Fruit fly (Drosophila melanogaster) whole organism, embryonic: ENCODE measurements around the gene Noc3.

ENCODE experiments used
- Ada2b ChIP-seq: fragments of 200-800 bp; sonication (Bioruptor generic); IDR thresholded peaks from 2 replicates; pipeline ENCODE4 v1.3.6; 2022; ENCODE audit warnings: missing biosample characterization, missing genetic modification characterization
- C15 ChIP-seq: fragments of 200-800 bp; sonication (Bioruptor generic); IDR thresholded peaks from 3 replicates; pipeline ENCODE4 v1.3.6; 2022; ENCODE audit warnings: missing biosample characterization, missing genetic modification characterization
- CG1024 ChIP-seq: fragments of 200-800 bp; sonication (Bioruptor generic); IDR thresholded peaks from 2 replicates; pipeline ENCODE4 v1.3.6; 2022; ENCODE audit warnings: missing biosample characterization, missing genetic modification characterization
- CG12236 ChIP-seq: fragments of 200-800 bp; sonication (Bioruptor generic); optimal IDR thresholded peaks from 2 replicates; lab custom pipeline; 2016; ENCODE audit warnings: missing biosample characterization, missing genetic modification characterization
- CG12659 ChIP-seq: fragments of 200-800 bp; sonication (Bioruptor generic); optimal IDR thresholded peaks from 3 replicates; lab custom pipeline; 2017; ENCODE audit warnings: mild to moderate bottlenecking, missing biosample characterization, missing genetic modification reagents, missing genetic modification characterization
- CG12769 ChIP-seq: fragments of 200-800 bp; sonication (Bioruptor generic); optimal IDR thresholded peaks from 2 replicates; lab custom pipeline; 2019; ENCODE audit warnings: missing biosample characterization, mild to moderate bottlenecking, missing genetic modification characterization, moderate library complexity
- CG12942 ChIP-seq: fragments of 200-800 bp; sonication (Bioruptor generic); optimal IDR thresholded peaks from 3 replicates; lab custom pipeline; 2016; ENCODE audit warnings: missing biosample characterization, missing genetic modification characterization
- CG14710 ChIP-seq: fragments of 200-800 bp; sonication (Bioruptor generic); optimal IDR thresholded peaks from 3 replicates; lab custom pipeline; 2019; ENCODE audit warnings: missing biosample characterization, mild to moderate bottlenecking, missing genetic modification characterization, moderate library complexity
- CG1647 ChIP-seq: fragments of 200-800 bp; sonication (Bioruptor generic); optimal IDR thresholded peaks from 3 replicates; lab custom pipeline; 2016; ENCODE audit warnings: missing biosample characterization, missing genetic modification characterization
- CG18599 ChIP-seq: fragments of 200-800 bp; sonication (Bioruptor generic); optimal IDR thresholded peaks from 3 replicates; lab custom pipeline; 2017; ENCODE audit warnings: missing biosample characterization, missing genetic modification characterization, mild to moderate bottlenecking, moderate library complexity, missing genetic modification reagents
- CG2889 ChIP-seq: fragments of 200-800 bp; sonication (Bioruptor generic); IDR thresholded peaks from 3 replicates; pipeline ENCODE4 v1.3.6; 2022; ENCODE audit warnings: missing biosample characterization, missing genetic modification characterization
- CG31224 ChIP-seq: fragments of 200-800 bp; sonication (Bioruptor generic); IDR thresholded peaks from 2 replicates; pipeline ENCODE4 v1.3.6; 2022; ENCODE audit warnings: missing biosample characterization, missing genetic modification characterization
- CG32532 ChIP-seq: fragments of 200-800 bp; sonication (Bioruptor generic); IDR thresholded peaks from 2 replicates; pipeline ENCODE4 v1.3.6; 2022; ENCODE audit warnings: missing biosample characterization, missing genetic modification characterization
- CG3281 ChIP-seq: fragments of 200-800 bp; sonication (Bioruptor generic); optimal IDR thresholded peaks from 3 replicates; lab custom pipeline; 2017; ENCODE audit warnings: missing biosample characterization, mild to moderate bottlenecking, missing genetic modification characterization
- CG33213 ChIP-seq: fragments of 200-800 bp; sonication (Bioruptor generic); optimal IDR thresholded peaks from 3 replicates; lab custom pipeline; 2016; ENCODE audit warnings: missing biosample characterization, missing genetic modification characterization
- CG34376 ChIP-seq: fragments of 200-800 bp; sonication (Bioruptor generic); optimal IDR thresholded peaks from 2 replicates; lab custom pipeline; 2018; ENCODE audit warnings: missing biosample characterization, mild to moderate bottlenecking, missing genetic modification characterization
- CG6654 ChIP-seq: fragments of 200-800 bp; sonication (Bioruptor generic); optimal IDR thresholded peaks from 2 replicates; lab custom pipeline; 2017; ENCODE audit warnings: missing biosample characterization, mild to moderate bottlenecking, missing genetic modification characterization
- CG6765 ChIP-seq: fragments of 200-800 bp; sonication (Bioruptor generic); optimal IDR thresholded peaks from 3 replicates; lab custom pipeline; 2017; ENCODE audit warnings: missing biosample characterization, mild to moderate bottlenecking, missing genetic modification characterization
- CG8281 ChIP-seq: fragments of 200-800 bp; sonication (Bioruptor generic); optimal IDR thresholded peaks from 2 replicates; lab custom pipeline; 2018; ENCODE audit warnings: missing biosample characterization, mild to moderate bottlenecking, missing genetic modification characterization, moderate library complexity
- CG8388 ChIP-seq: fragments of 200-800 bp; sonication (Bioruptor generic); optimal IDR thresholded peaks from 2 replicates; lab custom pipeline; 2019; ENCODE audit warnings: missing biosample characterization, mild to moderate bottlenecking, missing genetic modification characterization, moderate library complexity
- CG9932 ChIP-seq: fragments of 200-800 bp; sonication (Bioruptor generic); IDR thresholded peaks from 2 replicates; pipeline ENCODE4 v1.3.6; 2022; ENCODE audit warnings: missing biosample characterization, missing genetic modification characterization
- CTCF ChIP-seq: fragments of 200-800 bp; sonication (Bioruptor generic); optimal IDR thresholded peaks from 2 replicates; lab custom pipeline; 2017; ENCODE audit warnings: missing biosample characterization, mild to moderate bottlenecking, missing genetic modification characterization, moderate library complexity
- Dad ChIP-seq: fragments of 200-800 bp; sonication (Bioruptor generic); optimal IDR thresholded peaks from 3 replicates; lab custom pipeline; 2016; ENCODE audit warnings: missing biosample characterization, missing genetic modification characterization
- Doc2 ChIP-seq: fragments of 200-800 bp; sonication (Bioruptor generic); IDR thresholded peaks from 2 replicates; pipeline ENCODE4 v1.3.6; 2022; ENCODE audit warnings: missing biosample characterization, missing genetic modification characterization
- GATAe ChIP-seq: fragments of 200-800 bp; sonication (Bioruptor generic); conservative IDR thresholded peaks from 2 replicates; pipeline ENCODE4 v1.3.6; 2022; ENCODE audit warnings: missing biosample characterization, missing genetic modification characterization
- Hey ChIP-seq: fragments of 200-800 bp; sonication (Bioruptor generic); optimal IDR thresholded peaks from 3 replicates; lab custom pipeline; 2018; ENCODE audit warnings: missing biosample characterization, mild to moderate bottlenecking, missing genetic modification characterization
- Hr3 ChIP-seq: fragments of 200-800 bp; sonication (Bioruptor generic); optimal IDR thresholded peaks from 3 replicates; lab custom pipeline; 2016; ENCODE audit warnings: missing biosample characterization, missing genetic modification characterization
- Hr78 ChIP-seq, 2 experiments: fragments of 200-800 bp in 1 of 2; fragments of >200 bp in 1 of 2; sonication (Bioruptor generic) in 1 of 2; optimal IDR thresholded peaks; 2 replicates each; lab custom pipeline; 2017 to 2019; ENCODE audit warnings: missing biosample characterization in 2 of 2, missing genetic modification characterization in 2 of 2, mild to moderate bottlenecking in 1 of 2, moderate library complexity in 1 of 2
- MTF-1 ChIP-seq: fragments of 200-800 bp; sonication (Bioruptor generic); optimal IDR thresholded peaks from 2 replicates; lab custom pipeline; 2018; ENCODE audit warnings: missing biosample characterization, mild to moderate bottlenecking, missing genetic modification characterization, borderline replicate concordance
- Myb ChIP-seq: fragments of 200-800 bp; sonication (Bioruptor generic); optimal IDR thresholded peaks from 2 replicates; lab custom pipeline; 2016; ENCODE audit warnings: missing biosample characterization, missing genetic modification characterization
- NK7.1 ChIP-seq: fragments of 200-800 bp; sonication (Bioruptor generic); optimal IDR thresholded peaks from 3 replicates; lab custom pipeline; 2016; ENCODE audit warnings: missing biosample characterization, missing genetic modification characterization
- Sox102F ChIP-seq: fragments of 200-800 bp; sonication (Bioruptor generic); optimal IDR thresholded peaks from 2 replicates; lab custom pipeline; 2018; ENCODE audit warnings: missing biosample characterization, mild to moderate bottlenecking, missing genetic modification characterization, moderate library complexity
- Tbp ChIP-seq: fragments of >200 bp; optimal IDR thresholded peaks from 2 replicates; lab custom pipeline; 2018; ENCODE audit warnings: missing biosample characterization, missing genetic modification characterization
- ase ChIP-seq: fragments of 200-800 bp; sonication (Bioruptor generic); IDR thresholded peaks from 3 replicates; pipeline ENCODE4 v1.3.6; 2022; ENCODE audit warnings: missing biosample characterization, missing genetic modification characterization
- cas ChIP-seq: fragments of 200-800 bp; sonication (Bioruptor generic); IDR thresholded peaks from 2 replicates; pipeline ENCODE4 v1.3.6; 2022; ENCODE audit warnings: missing biosample characterization, missing genetic modification characterization
- chm ChIP-seq: fragments of 200-800 bp; sonication (Bioruptor generic); IDR thresholded peaks from 2 replicates; pipeline ENCODE4 v1.3.6; 2022; ENCODE audit warnings: missing biosample characterization, missing genetic modification characterization
- ci ChIP-seq: fragments of 200-800 bp; sonication (Bioruptor generic); IDR thresholded peaks from 3 replicates; pipeline ENCODE4 v1.3.6; 2022; ENCODE audit warnings: missing biosample characterization, missing genetic modification characterization
- dmrt99B ChIP-seq: fragments of 200-800 bp; sonication (Bioruptor generic); optimal IDR thresholded peaks from 2 replicates; lab custom pipeline; 2018; ENCODE audit warnings: missing biosample characterization, mild to moderate bottlenecking, missing genetic modification characterization, moderate library complexity
- dpn ChIP-seq, 2 experiments: fragments of 200-800 bp; sonication (Bioruptor generic); optimal IDR thresholded peaks; 3 replicates each; lab custom pipeline; 2016; ENCODE audit warnings: missing biosample characterization in 2 of 2, missing genetic modification characterization in 2 of 2
- en ChIP-seq: fragments of 200-800 bp; sonication (Bioruptor generic); optimal IDR thresholded peaks from 2 replicates; lab custom pipeline; 2016; ENCODE audit warnings: missing biosample characterization, missing genetic modification characterization
- eyg ChIP-seq: fragments of 200-800 bp; sonication (Bioruptor generic); optimal IDR thresholded peaks from 3 replicates; lab custom pipeline; 2016; ENCODE audit warnings: missing biosample characterization, missing genetic modification characterization
- fu2 ChIP-seq: fragments of 200-800 bp; sonication (Bioruptor generic); optimal IDR thresholded peaks from 2 replicates; lab custom pipeline; 2016; ENCODE audit warnings: missing biosample characterization, missing genetic modification characterization
- gce ChIP-seq: fragments of 200-800 bp; sonication (Bioruptor generic); IDR thresholded peaks from 3 replicates; pipeline ENCODE4 v1.3.6; 2022; ENCODE audit warnings: missing biosample characterization, missing genetic modification characterization
- insv ChIP-seq, 2 experiments: fragments of 200-800 bp; sonication (Bioruptor generic); optimal IDR thresholded peaks; 3 replicates each; lab custom pipeline; 2016 to 2018; ENCODE audit warnings: missing biosample characterization in 2 of 2, missing genetic modification characterization in 2 of 2
- lbe ChIP-seq: fragments of 200-800 bp; sonication (Bioruptor generic); optimal IDR thresholded peaks from 2 replicates; lab custom pipeline; 2016; ENCODE audit warnings: missing biosample characterization, mild to moderate bottlenecking, missing genetic modification characterization
- nmo ChIP-seq: fragments of 200-800 bp; sonication (Bioruptor generic); optimal IDR thresholded peaks from 2 replicates; lab custom pipeline; 2018; ENCODE audit warnings: missing biosample characterization, mild to moderate bottlenecking, missing genetic modification characterization, moderate library complexity
- pan ChIP-seq, 4 experiments: fragments of >200 bp in 3 of 4; fragments of 200-800 bp in 1 of 4; sonication (Bioruptor generic) in 1 of 4; optimal IDR thresholded peaks in 3 of 4; IDR thresholded peaks in 1 of 4; 2 replicates each; pipeline versions ENCODE4 v1.3.6 to Lab custom; 2017 to 2022; ENCODE audit warnings: missing biosample characterization in 2 of 4, missing genetic modification characterization in 2 of 4, mixed read lengths in 1 of 4
- phol ChIP-seq: fragments of 200-800 bp; sonication (Bioruptor generic); optimal IDR thresholded peaks from 3 replicates; lab custom pipeline; 2018; ENCODE audit warnings: missing biosample characterization, mild to moderate bottlenecking, missing genetic modification characterization, moderate library complexity
- pnt ChIP-seq: fragments of 200-800 bp; sonication (Bioruptor generic); optimal IDR thresholded peaks from 3 replicates; lab custom pipeline; 2016; ENCODE audit warnings: missing biosample characterization, missing genetic modification characterization
- scrt ChIP-seq: fragments of 200-800 bp; sonication (Bioruptor generic); optimal IDR thresholded peaks from 2 replicates; lab custom pipeline; 2018; ENCODE audit warnings: missing biosample characterization, mild to moderate bottlenecking, missing genetic modification characterization, moderate library complexity
- sob ChIP-seq: fragments of 200-800 bp; sonication (Bioruptor generic); IDR thresholded peaks from 2 replicates; pipeline ENCODE4 v1.3.6; 2022; ENCODE audit warnings: missing biosample characterization, missing genetic modification characterization

Noc3 gene

dm6 chr3R:7249460-7249859, 2.7 kb upstream of the Noc3 start, which contains the start of the genes CG1227 and Dtwd2 (continued):
- TF ChIP-seq Doc2 (GFP tag; lab: Robert Waterston, UW) (no peak), dmrt99B (tag; lab: Kevin White, UChicago) (peak; percentile 91), CG3281 (GFP tag; lab: Kevin White, UChicago) (peak; percentile 100), CG9932 (GFP tag; lab: Robert Waterston, UW) (peak; percentile 89), MTF-1 (peak; percentile 76), CG12659 (GFP tag; lab: Kevin White, UChicago) (peak; percentile 94), lbe (GFP tag; lab: Kevin White, UChicago) (no peak), Hr3 (GFP tag; lab: Kevin White, UChicago) (peak; percentile 76), C15 (peak; percentile 83; the same call in 1 of the 3 replicates), CG12236 (GFP tag; lab: Kevin White, UChicago) (peak; percentile 42), Ada2b (GFP tag; lab: Robert Waterston, UW) (peak; percentile 84), scrt (GFP tag; lab: Kevin White, UChicago) (peak; percentile 90), ci (peak; percentile 96), CG2889 (GFP tag; lab: Robert Waterston, UW) (peak; percentile 89), GATAe (GFP tag; lab: Robert Waterston, UW) (peak; percentile 64), Hr78 (GFP tag; optimal IDR thresholded peaks at IDR 0.05; lab: Kevin White, UChicago) (no peak), cas (GFP tag; lab: Robert Waterston, UW) (peak; percentile 83), CG6765 (peak; percentile 92), chm (GFP tag; lab: Robert Waterston, UW) (no peak; the same call in none of the 2 replicates), Hey (tag; lab: Kevin White, UChicago) (peak; percentile 56), CG14710 (peak; percentile 88), insv (GFP tag; optimal IDR thresholded peaks at IDR 0.05; lab: Kevin White, UChicago) (peak in 1 of 2 experiments; percentile 56), pan (optimal IDR thresholded peaks at IDR 0.05; lab: Kevin White, UChicago) (no peak), pan (GFP tag; optimal IDR thresholded peaks at IDR 0.05 in 1 of 2, IDR thresholded peaks at IDR 0.05 in 1 of 2) (peak in 1 of 2 experiments; percentile 93), nmo (peak; percentile 97), gce (GFP tag; lab: Robert Waterston, UW) (peak; percentile 86), CG18599 (GFP tag; lab: Kevin White, UChicago) (peak; percentile 93), fu2 (GFP tag; lab: Kevin White, UChicago) (peak; percentile 6), sob (GFP tag; lab: Robert Waterston, UW) (peak; percentile 91), dpn (GFP tag; optimal IDR thresholded peaks at IDR 0.05; lab: Kevin White, UChicago) (peak; percentile 62 to 83), eyg (GFP tag; lab: Kevin White, UChicago) (peak; percentile 66), CG8388 (GFP tag; lab: Kevin White, UChicago) (peak; percentile 94), Tbp (GFP tag; lab: Kevin White, UChicago) (no peak), pnt (GFP tag; lab: Kevin White, UChicago) (peak; percentile 14), CG1024 (GFP tag; lab: Robert Waterston, UW) (peak; percentile 62; the same call in 1 of the 2 replicates), CG33213 (peak; percentile 12), CG8281 (peak; percentile 78), Sox102F (peak; percentile 94), CG34376 (GFP tag; lab: Kevin White, UChicago) (peak; percentile 93), ase (GFP tag; lab: Robert Waterston, UW) (peak; percentile 86), Myb (GFP tag; lab: Kevin White, UChicago) (peak; percentile 8), NK7.1 (GFP tag; lab: Kevin White, UChicago) (peak; percentile 55), CG32532 (GFP tag; lab: Robert Waterston, UW) (peak; percentile 95), CG6654 (GFP tag; lab: Kevin White, UChicago) (peak; percentile 33), phol (peak; percentile 92), CG31224 (peak; percentile 72), Dad (GFP tag; lab: Kevin White, UChicago) (peak; percentile 32), en (GFP tag; lab: Kevin White, UChicago) (no peak), CTCF (GFP tag; lab: Kevin White, UChicago) (peak; percentile 8), CG12769 (no peak), CG12942 (peak; percentile 63), CG1647 (GFP tag; lab: Kevin White, UChicago) (no peak)
